Worm (Caenorhabditis elegans) whole organism, midembryonic: ENCODE measurements around the gene scl-6.

Source experiments
- flt-1 ChIP-seq: fragments of 200-800 bp; sonication (Bioruptor generic); IDR thresholded peaks from 2 replicates; pipeline ENCODE4 v1.3.6; 2022; ENCODE audit warnings: missing genetic modification characterization, missing compliant biosample characterization
- klf-2 ChIP-seq: fragments of 200-800 bp; sonication (Bioruptor generic); conservative IDR thresholded peaks from 2 replicates; pipeline ENCODE4 v1.3.6; 2022; ENCODE audit warnings: missing genetic modification reagents, missing genetic modification characterization, missing compliant biosample characterization
- ref-1 ChIP-seq: fragments of 200-800 bp; sonication (Bioruptor generic); conservative IDR thresholded peaks from 2 replicates; pipeline ENCODE4 v1.3.6; 2022; ENCODE audit warnings: missing genetic modification reagents, missing genetic modification characterization, missing compliant biosample characterization
- ztf-23 ChIP-seq: fragments of 200-800 bp; sonication (Bioruptor generic); IDR thresholded peaks from 2 replicates; pipeline ENCODE4 v1.3.6; 2022; ENCODE audit warnings: missing genetic modification reagents, missing genetic modification characterization, missing compliant biosample characterization
- ztf-29 ChIP-seq: fragments of 200-800 bp; sonication (Bioruptor generic); IDR thresholded peaks from 2 replicates; pipeline ENCODE4 v1.3.6; 2022; ENCODE audit warnings: missing genetic modification reagents, missing genetic modification characterization, missing compliant biosample characterization

DNA sequence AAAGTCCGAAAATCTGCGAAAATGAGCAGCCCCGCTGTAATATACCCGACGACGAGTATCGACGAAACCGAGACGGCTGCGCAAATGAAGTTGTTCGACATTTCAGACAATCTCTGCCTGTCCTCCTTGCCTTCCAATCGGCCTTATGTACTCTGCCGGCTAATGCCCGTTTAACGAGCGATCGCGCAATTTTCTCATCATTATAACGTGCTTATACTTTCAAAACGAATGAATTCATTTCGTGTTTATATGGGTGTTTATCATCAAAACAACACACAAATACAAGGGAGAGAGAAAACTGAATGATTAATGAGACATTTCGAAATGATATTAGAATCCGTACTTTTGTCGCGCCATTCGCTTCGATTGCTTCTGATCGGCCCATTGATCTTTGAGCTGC, 22.4 kb downstream of the scl-6 start, which contains the start of gene col-132:
- TF ChIP-seq flt-1 (GFP tag; lab: Robert Waterston, UW) (no peak), ztf-29 (GFP tag; lab: Robert Waterston, UW) (no peak), ztf-23 (GFP tag; lab: Robert Waterston, UW) (no peak), klf-2 (GFP tag; lab: Robert Waterston, UW) (no peak), ref-1 (GFP tag; lab: Robert Waterston, UW) (no peak)
